Worm (Caenorhabditis elegans) whole organism, young adult: ENCODE results near the gene tut-2.

Experiments used
- B0336.3 ChIP-seq: fragments of 200-800 bp; sonication (Bioruptor generic); IDR thresholded peaks from 2 replicates; pipeline ENCODE4 v1.3.6; 2022; ENCODE audit warnings: missing genetic modification characterization, missing compliant biosample characterization
- C06A6.2 ChIP-seq: fragments of 200-800 bp; sonication (Bioruptor generic); conservative IDR thresholded peaks from 2 replicates; pipeline ENCODE4 v1.3.6; 2022; ENCODE audit warnings: missing genetic modification characterization, missing compliant biosample characterization
- D2030.7 ChIP-seq: fragments of 200-800 bp; sonication (Bioruptor generic); IDR thresholded peaks from 2 replicates; pipeline ENCODE4 v1.3.6; 2022; ENCODE audit warnings: missing genetic modification reagents, missing genetic modification characterization, missing compliant biosample characterization
- F23B12.7 ChIP-seq: sonication (generic microtip); optimal IDR thresholded peaks from 2 replicates; lab custom pipeline; 2017; ENCODE audit warnings: missing genetic modification characterization, mild to moderate bottlenecking, missing compliant biosample characterization, antibody characterized with exemption, moderate library complexity; ENCODE audit not compliant: insufficient read depth
- F39B2.1 ChIP-seq: fragments of 200-800 bp; sonication (Bioruptor generic); IDR thresholded peaks from 2 replicates; pipeline ENCODE4 v1.3.6; 2022; ENCODE audit warnings: missing genetic modification reagents, missing genetic modification characterization, missing compliant biosample characterization
- F49E8.2 ChIP-seq: sonication (generic microtip); optimal IDR thresholded peaks from 3 replicates; lab custom pipeline; 2017; ENCODE audit warnings: missing genetic modification characterization, mild to moderate bottlenecking, missing compliant biosample characterization, antibody characterized with exemption, moderate library complexity; ENCODE audit not compliant: insufficient read depth
- F52B5.7 ChIP-seq: sonication (generic microtip); optimal IDR thresholded peaks from 2 replicates; lab custom pipeline; 2016; ENCODE audit warnings: mild to moderate bottlenecking, missing genetic modification characterization, missing compliant biosample characterization
- Y53F4B.3 ChIP-seq: fragments of 200-800 bp; sonication (Bioruptor generic); IDR thresholded peaks from 2 replicates; pipeline ENCODE4 v1.3.6; 2022; ENCODE audit warnings: missing genetic modification reagents, missing genetic modification characterization, missing compliant biosample characterization
- Y56A3A.18 ChIP-seq: fragments of 200-800 bp; sonication (Bioruptor generic); IDR thresholded peaks from 2 replicates; pipeline ENCODE4 v1.3.6; 2022; ENCODE audit warnings: missing genetic modification reagents, missing genetic modification characterization, missing compliant biosample characterization
- Y67H2A.10 ChIP-seq: fragments of 200-800 bp; sonication (Bioruptor generic); conservative IDR thresholded peaks from 2 replicates; pipeline ENCODE4 v1.3.6; 2022; ENCODE audit warnings: missing genetic modification reagents, missing genetic modification characterization, missing compliant biosample characterization
- Y95B8A.8 ChIP-seq: fragments of 200-800 bp; sonication (Bioruptor generic); IDR thresholded peaks from 2 replicates; pipeline ENCODE4 v1.3.6; 2022; ENCODE audit warnings: missing genetic modification reagents, missing genetic modification characterization, missing compliant biosample characterization
- ama-1 ChIP-seq, 3 experiments: fragments of 150-350 bp in 1 of 3; sonication (generic microtip) in 2 of 3; optimal IDR thresholded peaks; 2 replicates each; lab custom pipeline; 2014 to 2018; ENCODE audit warnings: missing biosample characterization in 2 of 3, missing genetic modification characterization in 2 of 3, missing genetic modification reagents in 2 of 3
- aptf-2 ChIP-seq: fragments of 200-800 bp; sonication (Bioruptor generic); conservative IDR thresholded peaks from 2 replicates; pipeline ENCODE4 v1.3.6; 2022; ENCODE audit warnings: missing genetic modification reagents, missing genetic modification characterization, missing compliant biosample characterization
- attf-3 ChIP-seq: fragments of 200-800 bp; sonication (Bioruptor generic); conservative IDR thresholded peaks from 2 replicates; pipeline ENCODE4 v1.3.6; 2022; ENCODE audit warnings: missing genetic modification reagents, missing genetic modification characterization, missing compliant biosample characterization
- bed-1 ChIP-seq: fragments of 200-800 bp; sonication (Bioruptor generic); IDR thresholded peaks from 2 replicates; pipeline ENCODE4 v1.3.6; 2022; ENCODE audit warnings: missing genetic modification reagents, missing genetic modification characterization, missing compliant biosample characterization
- bed-2 ChIP-seq: fragments of 200-800 bp; sonication (Bioruptor generic); IDR thresholded peaks from 2 replicates; pipeline ENCODE4 v1.3.6; 2022; ENCODE audit warnings: missing genetic modification reagents, missing genetic modification characterization, missing compliant biosample characterization
- ceh-100 ChIP-seq: fragments of 200-800 bp; sonication (Bioruptor generic); IDR thresholded peaks from 2 replicates; pipeline ENCODE4 v1.3.6; 2022; ENCODE audit warnings: missing genetic modification reagents, missing genetic modification characterization, missing compliant biosample characterization
- ceh-27 ChIP-seq: fragments of 200-800 bp; sonication (Bioruptor generic); optimal IDR thresholded peaks from 2 replicates; lab custom pipeline; 2018; ENCODE audit warnings: mild to moderate bottlenecking, missing genetic modification characterization, moderate library complexity, missing compliant biosample characterization
- ceh-58 ChIP-seq: fragments of 200-800 bp; sonication (Bioruptor generic); IDR thresholded peaks from 2 replicates; pipeline ENCODE4 v1.3.6; 2022; ENCODE audit warnings: missing genetic modification characterization, missing compliant biosample characterization
- ceh-91 ChIP-seq: fragments of 200-800 bp; sonication (Bioruptor generic); IDR thresholded peaks from 2 replicates; pipeline ENCODE4 v1.3.6; 2022; ENCODE audit warnings: missing genetic modification reagents, missing genetic modification characterization, missing compliant biosample characterization
- dpff-1 ChIP-seq: sonication (generic microtip); optimal IDR thresholded peaks from 2 replicates; lab custom pipeline; 2017; ENCODE audit warnings: mild to moderate bottlenecking, missing genetic modification characterization, missing compliant biosample characterization
- dpl-1 ChIP-seq: fragments of 150-350 bp; optimal IDR thresholded peaks from 2 replicates; lab custom pipeline; 2014; ENCODE audit warnings: missing biosample characterization, missing genetic modification reagents, missing genetic modification characterization
- efl-1 ChIP-seq: fragments of 150-350 bp; optimal IDR thresholded peaks from 2 replicates; lab custom pipeline; 2014; ENCODE audit warnings: missing biosample characterization, missing genetic modification reagents, missing genetic modification characterization
- egl-18 ChIP-seq: fragments of 200-800 bp; sonication (Bioruptor generic); IDR thresholded peaks from 2 replicates; pipeline ENCODE4 v1.3.6; 2022; ENCODE audit warnings: missing genetic modification reagents, missing genetic modification characterization, missing compliant biosample characterization
- egl-44 ChIP-seq: fragments of 200-800 bp; sonication (Bioruptor generic); IDR thresholded peaks from 2 replicates; pipeline ENCODE4 v1.3.6; 2022; ENCODE audit warnings: missing genetic modification reagents, missing genetic modification characterization, missing compliant biosample characterization
- egrh-3 ChIP-seq: fragments of 200-800 bp; sonication (Bioruptor generic); IDR thresholded peaks from 2 replicates; pipeline ENCODE4 v1.3.6; 2022; ENCODE audit warnings: missing genetic modification reagents, missing genetic modification characterization, missing compliant biosample characterization
- ets-4 ChIP-seq: fragments of 200-800 bp; sonication (Bioruptor generic); optimal IDR thresholded peaks from 2 replicates; lab custom pipeline; 2018; ENCODE audit warnings: mild to moderate bottlenecking, missing genetic modification characterization, missing compliant biosample characterization
- him-1 ChIP-seq: sonication (generic microtip); optimal IDR thresholded peaks from 2 replicates; lab custom pipeline; 2016; ENCODE audit warnings: missing genotype, missing genetic modification reagents, missing genetic modification characterization, missing compliant biosample characterization
- lag-1 ChIP-seq: fragments of 200-800 bp; sonication (Bioruptor generic); IDR thresholded peaks from 2 replicates; pipeline ENCODE4 v1.3.6; 2022; ENCODE audit warnings: missing genetic modification reagents, missing genetic modification characterization, missing compliant biosample characterization
- lin-26 ChIP-seq: fragments of 200-800 bp; sonication (Bioruptor generic); IDR thresholded peaks from 2 replicates; pipeline ENCODE4 v1.3.6; 2022; ENCODE audit warnings: missing genetic modification reagents, missing genetic modification characterization, missing compliant biosample characterization
- lin-35 ChIP-seq, 3 experiments: fragments of 150-350 bp in 2 of 3; sonication (generic microtip) in 1 of 3; optimal IDR thresholded peaks; 2 replicates each; lab custom pipeline; 2014 to 2018; ENCODE audit warnings: missing biosample characterization in 3 of 3, missing genetic modification characterization in 3 of 3, missing genetic modification reagents in 3 of 3
- lin-40 ChIP-seq: sonication (generic microtip); optimal IDR thresholded peaks from 2 replicates; lab custom pipeline; 2016; ENCODE audit warnings: missing genetic modification characterization, mild to moderate bottlenecking, missing compliant biosample characterization, missing genotype, missing genetic modification reagents
- lir-1 ChIP-seq: fragments of 200-800 bp; sonication (Bioruptor generic); conservative IDR thresholded peaks from 2 replicates; pipeline ENCODE4 v1.3.6; 2022; ENCODE audit warnings: missing genetic modification reagents, missing genetic modification characterization, missing compliant biosample characterization
- madf-6 ChIP-seq: fragments of 200-800 bp; sonication (Bioruptor generic); IDR thresholded peaks from 2 replicates; pipeline ENCODE4 v1.3.6; 2022; ENCODE audit warnings: missing genetic modification reagents, missing genetic modification characterization, missing compliant biosample characterization
- mes-4 ChIP-seq: sonication (generic microtip); optimal IDR thresholded peaks from 2 replicates; lab custom pipeline; 2016; ENCODE audit warnings: missing genotype, missing genetic modification characterization, missing compliant biosample characterization
- nfyb-1 ChIP-seq: fragments of 200-800 bp; sonication (Bioruptor generic); IDR thresholded peaks from 2 replicates; pipeline ENCODE4 v1.3.6; 2022; ENCODE audit warnings: missing genetic modification reagents, missing genetic modification characterization, missing compliant biosample characterization
- nhr-120 ChIP-seq: fragments of 200-800 bp; sonication (Bioruptor generic); IDR thresholded peaks from 2 replicates; pipeline ENCODE4 v1.3.6; 2022; ENCODE audit warnings: missing genetic modification characterization, missing compliant biosample characterization
- nhr-179 ChIP-seq: sonication (generic microtip); optimal IDR thresholded peaks from 2 replicates; lab custom pipeline; 2016; ENCODE audit warnings: mild to moderate bottlenecking, missing genetic modification characterization, missing compliant biosample characterization
- nhr-80 ChIP-seq: sonication (generic microtip); optimal IDR thresholded peaks from 2 replicates; lab custom pipeline; 2016; ENCODE audit warnings: missing genetic modification characterization, missing compliant biosample characterization
- pbrm-1 ChIP-seq: fragments of 200-800 bp; sonication (Bioruptor generic); IDR thresholded peaks from 2 replicates; pipeline ENCODE4 v1.3.6; 2022; ENCODE audit warnings: missing genetic modification reagents, missing genetic modification characterization, missing compliant biosample characterization
- repo-1 ChIP-seq: sonication (generic microtip); optimal IDR thresholded peaks from 2 replicates; lab custom pipeline; 2017; ENCODE audit warnings: mild to moderate bottlenecking, missing genetic modification characterization, missing compliant biosample characterization
- snpc-1.3 ChIP-seq: sonication (generic microtip); optimal IDR thresholded peaks from 2 replicates; lab custom pipeline; 2017; ENCODE audit warnings: missing genetic modification characterization, mild to moderate bottlenecking, missing compliant biosample characterization, antibody characterized with exemption, moderate library complexity, missing genotype, missing genetic modification reagents; ENCODE audit not compliant: insufficient read depth
- sptf-2 ChIP-seq: fragments of 200-800 bp; sonication (Bioruptor generic); optimal IDR thresholded peaks from 2 replicates; lab custom pipeline; 2018; ENCODE audit warnings: mild to moderate bottlenecking, missing genetic modification characterization, missing compliant biosample characterization
- tbx-9 ChIP-seq: sonication (generic microtip); optimal IDR thresholded peaks from 2 replicates; lab custom pipeline; 2016; ENCODE audit warnings: borderline replicate concordance, missing genetic modification characterization, inconsistent platforms, missing compliant biosample characterization
- unc-62 ChIP-seq: fragments of 150-350 bp; optimal IDR thresholded peaks from 2 replicates; lab custom pipeline; 2014; ENCODE audit warnings: missing biosample characterization, missing genetic modification reagents, missing genetic modification characterization
- ztf-22 ChIP-seq: fragments of 200-800 bp; sonication (Bioruptor generic); optimal IDR thresholded peaks from 2 replicates; lab custom pipeline; 2018; ENCODE audit warnings: mild to moderate bottlenecking, missing genetic modification characterization, moderate library complexity, missing compliant biosample characterization
- ztf-28 ChIP-seq: fragments of 200-800 bp; sonication (Bioruptor generic); IDR thresholded peaks from 2 replicates; pipeline ENCODE4 v1.3.6; 2022; ENCODE audit warnings: missing genetic modification reagents, missing genetic modification characterization, missing compliant biosample characterization

tut-2 gene

DNA sequence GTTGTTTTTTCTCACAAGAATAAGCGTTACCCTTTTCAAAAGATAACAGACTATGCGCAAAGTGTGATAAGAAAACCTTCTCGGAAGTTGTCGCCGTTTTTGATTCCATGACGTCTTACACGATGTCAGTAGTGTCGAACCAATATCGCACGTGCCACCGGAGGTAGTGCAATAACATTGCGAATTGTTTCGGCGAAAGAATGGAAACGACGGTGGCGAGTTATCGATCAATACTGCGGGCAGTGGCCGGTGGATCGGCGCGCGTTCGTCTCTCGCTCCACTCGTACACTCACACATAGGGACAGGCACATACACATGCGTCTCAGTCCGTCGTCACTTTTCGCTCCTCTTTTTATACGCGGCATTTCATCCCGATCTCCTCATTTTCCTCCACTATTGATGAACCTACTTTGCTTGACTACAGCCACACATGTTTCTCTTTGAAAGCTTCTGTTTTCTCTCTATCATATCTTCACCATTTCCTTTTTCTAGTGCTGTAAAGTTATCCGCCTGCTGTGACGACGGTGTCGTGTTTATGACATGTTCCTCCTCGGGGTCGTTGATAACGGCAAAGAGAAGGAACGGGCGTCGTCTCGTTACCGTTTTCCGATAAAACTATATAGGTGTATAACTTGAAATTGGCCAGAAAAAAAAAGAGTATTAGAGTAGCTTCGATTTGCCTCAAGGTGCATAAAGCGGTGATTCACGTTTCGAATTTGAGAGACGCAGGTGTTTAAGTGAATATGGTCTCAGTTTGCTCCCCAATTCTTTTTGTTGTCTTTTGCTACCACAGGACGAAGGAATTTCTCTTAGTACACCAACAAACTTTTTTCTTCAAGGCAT lies 23.3 kb downstream of the tut-2 start (continued):
- TF ChIP-seq tbx-9 (tag; lab: Kevin White, UChicago) (no peak), ztf-28 (no peak), lin-26 (no peak), unc-62 (no peak), pbrm-1 (GFP tag; lab: Robert Waterston, UW) (no peak), bed-1 (GFP tag; lab: Robert Waterston, UW) (no peak), Y95B8A.8 (GFP tag; lab: Robert Waterston, UW) (no peak), egl-18 (GFP tag; lab: Robert Waterston, UW) (no peak), F23B12.7 (no peak), nhr-120 (GFP tag; lab: Robert Waterston, UW) (no peak), nfyb-1 (GFP tag; lab: Robert Waterston, UW) (peak; percentile 53; the same call in 1 of the 2 replicates), madf-6 (GFP tag; lab: Robert Waterston, UW) (no peak; the same call in 1 of the 2 replicates), lir-1 (no peak), lag-1 (GFP tag; lab: Robert Waterston, UW) (no peak), egl-44 (GFP tag; lab: Robert Waterston, UW) (no peak), nhr-179 (tag; lab: Kevin White, UChicago) (no peak), F49E8.2 (tag; lab: Kevin White, UChicago) (no peak), ceh-91 (GFP tag; lab: Robert Waterston, UW) (no peak), attf-3 (GFP tag; lab: Robert Waterston, UW) (no peak), snpc-1.3 (tag; lab: Kevin White, UChicago) (no peak), ceh-58 (GFP tag; lab: Robert Waterston, UW) (no peak), efl-1 (GFP tag; lab: Kevin White, UChicago) (no peak), lin-35 (GFP tag; optimal IDR thresholded peaks at IDR 0.05; lab: Kevin White, UChicago) (no peak), ets-4 (GFP tag; lab: Kevin White, UChicago) (no peak), F52B5.7 (peak; percentile 33), ceh-100 (GFP tag; lab: Robert Waterston, UW) (no peak), F39B2.1 (no peak), B0336.3 (GFP tag; lab: Robert Waterston, UW) (peak; percentile 79; the same call in 1 of the 2 replicates), Y67H2A.10 (no peak), ztf-22 (peak; percentile 42), C06A6.2 (no peak), lin-40 (tag; lab: Kevin White, UChicago) (no peak), D2030.7 (GFP tag; lab: Robert Waterston, UW) (no peak), dpl-1 (GFP tag; lab: Kevin White, UChicago) (no peak), Y53F4B.3 (no peak), bed-2 (GFP tag; lab: Robert Waterston, UW) (no peak), sptf-2 (GFP tag; lab: Kevin White, UChicago) (no peak), Y56A3A.18 (GFP tag; lab: Robert Waterston, UW) (no peak), him-1 (tag; lab: Kevin White, UChicago) (no peak), ceh-27 (GFP tag; lab: Kevin White, UChicago) (peak; percentile 40), egrh-3 (GFP tag; lab: Robert Waterston, UW) (no peak), nhr-80 (tag; lab: Kevin White, UChicago) (peak; percentile 46), dpff-1 (tag; lab: Kevin White, UChicago) (no peak), ama-1 (optimal IDR thresholded peaks at IDR 0.05; lab: Kevin White, UChicago) (no peak), ama-1 (GFP tag; optimal IDR thresholded peaks at IDR 0.05; lab: Kevin White, UChicago) (no peak), repo-1 (tag; lab: Kevin White, UChicago) (no peak), aptf-2 (GFP tag; lab: Robert Waterston, UW) (no peak), mes-4 (tag; lab: Kevin White, UChicago) (no peak)
